Worm (Caenorhabditis elegans): ENCODE measurements around the gene T01H3.2.

The T01H3.2 gene

ce11 chrII:7873843-7874372 is 3.9 kb downstream of the T01H3.2 start, which contains the start of gene T01H3.3:
TSS of gene T01H3.3 (minus strand) at chrII:7873893.
- TF ChIP-seq sma-9 (GFP tag; optimal IDR thresholded peaks at IDR 0.05), result peak; percentile 32
- no peak for TF ChIP-seq sma-9 (tag; optimal IDR thresholded peaks at IDR 0.05)
- peak; percentile 11 for TF ChIP-seq lin-11 (tag; optimal IDR thresholded peaks at IDR 0.05)
- peak; percentile 39 for TF ChIP-seq crh-2 (tag; optimal IDR thresholded peaks at IDR 0.05)
- peak; percentile 67 for TF ChIP-seq C34F6.9 (tag; optimal IDR thresholded peaks at IDR 0.05)
- TF ChIP-seq unc-39 (tag; optimal IDR thresholded peaks at IDR 0.05), result no peak
- TF ChIP-seq lsy-2 (tag; optimal IDR thresholded peaks at IDR 0.05), result peak in 1 of 2 experiments; percentile 82
- TF ChIP-seq nhr-129 (tag; optimal IDR thresholded peaks at IDR 0.05), result peak; percentile 36
- peak; percentile 44 for TF ChIP-seq lin-13 (GFP tag; optimal IDR thresholded peaks at IDR 0.05)
- TF ChIP-seq unc-55 (GFP tag; optimal IDR thresholded peaks at IDR 0.05), result peak; percentile 77
- TF ChIP-seq ama-1 (optimal IDR thresholded peaks at IDR 0.05), result no peak
- peak; percentile 31 for TF ChIP-seq nhr-25 (tag; optimal IDR thresholded peaks at IDR 0.05)
- TF ChIP-seq Y55F3AM.14 (GFP tag; optimal IDR thresholded peaks at IDR 0.05), result no peak
- no peak for TF ChIP-seq skn-1 (tag; optimal IDR thresholded peaks at IDR 0.05)
- TF ChIP-seq ztf-4 (tag; optimal IDR thresholded peaks at IDR 0.05), result no peak
- no peak for TF ChIP-seq ztf-11 (tag; optimal IDR thresholded peaks at IDR 0.05)
- no peak for TF ChIP-seq unc-62 (GFP tag; optimal IDR thresholded peaks at IDR 0.05)
- TF ChIP-seq ceh-16 (tag; optimal IDR thresholded peaks at IDR 0.05), result no peak
- TF ChIP-seq nhr-12 (tag; optimal IDR thresholded peaks at IDR 0.05), result no peak
- no peak for TF ChIP-seq mbf-1 (tag; optimal IDR thresholded peaks at IDR 0.05)
- peak; percentile 16 for TF ChIP-seq gmeb-1 (tag; optimal IDR thresholded peaks at IDR 0.05)
- TF ChIP-seq F13H6.1 (tag; optimal IDR thresholded peaks at IDR 0.05), result no peak

ce11 chrII:7870632-7871031 is 7.2 kb downstream of the T01H3.2 start:
- TF ChIP-seq unc-55 (GFP tag; optimal IDR thresholded peaks at IDR 0.05), result peak; percentile 75
- TF ChIP-seq fos-1 (tag; optimal IDR thresholded peaks at IDR 0.05), result peak; percentile 21
- no peak for TF ChIP-seq Y55F3AM.14 (GFP tag; optimal IDR thresholded peaks at IDR 0.05)
- no peak for TF ChIP-seq ZK546.5 (tag; optimal IDR thresholded peaks at IDR 0.05)
- TF ChIP-seq egl-27 (tag; optimal IDR thresholded peaks at IDR 0.05), result no peak
- peak; percentile 30 for TF ChIP-seq sma-3 (GFP tag; optimal IDR thresholded peaks at IDR 0.05)
- no peak for TF ChIP-seq mdl-1 (tag; optimal IDR thresholded peaks at IDR 0.05)
- TF ChIP-seq zag-1 (tag; optimal IDR thresholded peaks at IDR 0.05), result peak; percentile 24
- TF ChIP-seq peb-1 (tag; optimal IDR thresholded peaks at IDR 0.05), result no peak
- TF ChIP-seq ztf-4 (tag; optimal IDR thresholded peaks at IDR 0.05), result no peak
- TF ChIP-seq aly-2 (tag; optimal IDR thresholded peaks at IDR 0.05), result no peak
- peak; percentile 17 for TF ChIP-seq F13H6.1 (tag; optimal IDR thresholded peaks at IDR 0.05)
- no peak for TF ChIP-seq snpc-4 (tag; optimal IDR thresholded peaks at IDR 0.05)
- no peak for TF ChIP-seq nhr-10 (tag; optimal IDR thresholded peaks at IDR 0.05)
- peak; percentile 81 to 97 for TF ChIP-seq lsy-2 (tag; optimal IDR thresholded peaks at IDR 0.05)
- no peak for TF ChIP-seq nhr-77 (tag; optimal IDR thresholded peaks at IDR 0.05)
- TF ChIP-seq ztf-11 (tag; optimal IDR thresholded peaks at IDR 0.05), result no peak
- no peak for TF ChIP-seq unc-62 (GFP tag; optimal IDR thresholded peaks at IDR 0.05)
- no peak for TF ChIP-seq ceh-82 (tag; optimal IDR thresholded peaks at IDR 0.05)
- no peak for TF ChIP-seq ama-1 (optimal IDR thresholded peaks at IDR 0.05)
- no peak for TF ChIP-seq mbf-1 (tag; optimal IDR thresholded peaks at IDR 0.05)
- no peak for TF ChIP-seq nhr-23 (tag; optimal IDR thresholded peaks at IDR 0.05)
- TF ChIP-seq sem-4 (tag; optimal IDR thresholded peaks at IDR 0.05), result no peak
- no peak for TF ChIP-seq lin-13 (GFP tag; optimal IDR thresholded peaks at IDR 0.05)
- TF ChIP-seq nhr-129 (tag; optimal IDR thresholded peaks at IDR 0.05), result peak; percentile 78
- TF ChIP-seq nhr-25 (tag; optimal IDR thresholded peaks at IDR 0.05), result peak; percentile 13
- TF ChIP-seq gmeb-1 (tag; optimal IDR thresholded peaks at IDR 0.05), result no peak
- TF ChIP-seq blmp-1 (tag; optimal IDR thresholded peaks at IDR 0.05; ENCODE audit: insufficient read depth), result no peak
- no peak for TF ChIP-seq dmd-4 (tag; optimal IDR thresholded peaks at IDR 0.05)
- TF ChIP-seq nhr-11 (tag; optimal IDR thresholded peaks at IDR 0.05), result no peak
- peak; percentile 53 for TF ChIP-seq C34F6.9 (tag; optimal IDR thresholded peaks at IDR 0.05)
- no peak for TF ChIP-seq sma-9 (GFP tag; optimal IDR thresholded peaks at IDR 0.05)
- no peak for TF ChIP-seq sma-9 (tag; optimal IDR thresholded peaks at IDR 0.05)
- TF ChIP-seq crh-2 (tag; optimal IDR thresholded peaks at IDR 0.05), result peak; percentile 21
- no peak for TF ChIP-seq alr-1 (tag; optimal IDR thresholded peaks at IDR 0.05)

- no peak for TF ChIP-seq lsy-2 (tag; optimal IDR thresholded peaks at IDR 0.05)
- no peak for TF ChIP-seq ceh-16 (tag; optimal IDR thresholded peaks at IDR 0.05)
- no peak for TF ChIP-seq lin-13 (GFP tag; optimal IDR thresholded peaks at IDR 0.05)
- no peak for TF ChIP-seq sma-9 (GFP tag; optimal IDR thresholded peaks at IDR 0.05)
- TF ChIP-seq sma-9 (tag; optimal IDR thresholded peaks at IDR 0.05), result no peak
- TF ChIP-seq dmd-4 (tag; optimal IDR thresholded peaks at IDR 0.05), result no peak
- no peak for TF ChIP-seq aly-2 (tag; optimal IDR thresholded peaks at IDR 0.05)
- TF ChIP-seq nhr-237 (tag; optimal IDR thresholded peaks at IDR 0.05), result no peak
- TF ChIP-seq sma-3 (GFP tag; optimal IDR thresholded peaks at IDR 0.05), result no peak
- no peak for TF ChIP-seq unc-62 (GFP tag; optimal IDR thresholded peaks at IDR 0.05)
- TF ChIP-seq ztf-1 (GFP tag; conservative IDR thresholded peaks at IDR 0.05), result no peak
- TF ChIP-seq nhr-21 (tag; optimal IDR thresholded peaks at IDR 0.05), result no peak
- no peak for TF ChIP-seq ztf-4 (tag; optimal IDR thresholded peaks at IDR 0.05)
- TF ChIP-seq nhr-23 (tag; optimal IDR thresholded peaks at IDR 0.05), result no peak
- no peak for TF ChIP-seq nhr-25 (tag; optimal IDR thresholded peaks at IDR 0.05)
- no peak for TF ChIP-seq elt-1 (tag; optimal IDR thresholded peaks at IDR 0.05)
- no peak for TF ChIP-seq elt-3 (tag; optimal IDR thresholded peaks at IDR 0.05)
- TF ChIP-seq nhr-10 (tag; optimal IDR thresholded peaks at IDR 0.05), result no peak
- TF ChIP-seq C34F6.9 (tag; optimal IDR thresholded peaks at IDR 0.05), result no peak
- TF ChIP-seq ZK546.5 (tag; optimal IDR thresholded peaks at IDR 0.05), result no peak
- no peak for TF ChIP-seq ceh-82 (tag; optimal IDR thresholded peaks at IDR 0.05)
These were observed 7.7 kb downstream of the T01H3.2 start, which contains the start of gene ztf-17 for ce11 chrII:7870062-7870461. TSS of gene ztf-17 (minus strand) at chrII:7870162.

All from whole organism, L2 larva.